Fruit fly (Drosophila melanogaster) whole organism, embryonic: ENCODE results near the gene Chpf.

Experiments
- ATbp ChIP-seq: fragments of 200-800 bp; sonication (Bioruptor generic); optimal IDR thresholded peaks from 2 replicates; lab custom pipeline; 2017; ENCODE audit warnings: missing biosample characterization, mild to moderate bottlenecking, missing genetic modification characterization, missing genetic modification reagents
- Bteb2 ChIP-seq: fragments of 200-800 bp; sonication (Bioruptor generic); optimal IDR thresholded peaks from 2 replicates; lab custom pipeline; 2016; ENCODE audit warnings: missing biosample characterization, missing genetic modification characterization
- CG10321 ChIP-seq: fragments of 200-800 bp; sonication (Bioruptor generic); IDR thresholded peaks from 2 replicates; pipeline ENCODE4 v1.3.6; 2022; ENCODE audit warnings: missing biosample characterization, missing genetic modification characterization
- CG10654 ChIP-seq: fragments of 200-800 bp; sonication (Bioruptor generic); optimal IDR thresholded peaks from 2 replicates; lab custom pipeline; 2016; ENCODE audit warnings: missing biosample characterization, missing genetic modification characterization
- CG12104 ChIP-seq: fragments of 200-800 bp; sonication (Bioruptor generic); optimal IDR thresholded peaks from 3 replicates; lab custom pipeline; 2016; ENCODE audit warnings: missing biosample characterization, missing genetic modification characterization
- CG12155 ChIP-seq: fragments of 200-800 bp; sonication (Bioruptor generic); optimal IDR thresholded peaks from 3 replicates; lab custom pipeline; 2016; ENCODE audit warnings: missing biosample characterization, missing genetic modification characterization
- CG13296 ChIP-seq: fragments of 200-800 bp; sonication (Bioruptor generic); optimal IDR thresholded peaks from 3 replicates; lab custom pipeline; 2018; ENCODE audit warnings: missing biosample characterization, mild to moderate bottlenecking, missing genetic modification characterization
- CG14014 ChIP-seq: fragments of 200-800 bp; sonication (Bioruptor generic); IDR thresholded peaks from 2 replicates; pipeline ENCODE4 v1.3.6; 2022; ENCODE audit warnings: missing biosample characterization, missing genetic modification characterization
- CG14860 ChIP-seq: fragments of 200-800 bp; sonication (Bioruptor generic); IDR thresholded peaks from 3 replicates; pipeline ENCODE4 v1.3.6; 2022; ENCODE audit warnings: missing biosample characterization, missing genetic modification characterization; ENCODE audit not compliant: partially characterized antibody
- CG15479 ChIP-seq: fragments of 200-800 bp; sonication (Bioruptor generic); optimal IDR thresholded peaks from 3 replicates; lab custom pipeline; 2019; ENCODE audit warnings: missing biosample characterization, mild to moderate bottlenecking, missing genetic modification characterization, moderate library complexity
- CG2202 ChIP-seq: fragments of 200-800 bp; sonication (Bioruptor generic); optimal IDR thresholded peaks from 2 replicates; lab custom pipeline; 2018; ENCODE audit warnings: missing biosample characterization, mild to moderate bottlenecking, missing genetic modification characterization
- CG31365 ChIP-seq: fragments of 200-800 bp; sonication (Bioruptor generic); optimal IDR thresholded peaks from 2 replicates; lab custom pipeline; 2018; ENCODE audit warnings: missing biosample characterization, mild to moderate bottlenecking, missing genetic modification characterization
- CG3281 ChIP-seq: fragments of 200-800 bp; sonication (Bioruptor generic); optimal IDR thresholded peaks from 3 replicates; lab custom pipeline; 2017; ENCODE audit warnings: missing biosample characterization, mild to moderate bottlenecking, missing genetic modification characterization
- CG6765 ChIP-seq: fragments of 200-800 bp; sonication (Bioruptor generic); optimal IDR thresholded peaks from 3 replicates; lab custom pipeline; 2017; ENCODE audit warnings: missing biosample characterization, mild to moderate bottlenecking, missing genetic modification characterization
- Camta ChIP-seq: fragments of 200-800 bp; sonication (Bioruptor generic); optimal IDR thresholded peaks from 2 replicates; lab custom pipeline; 2016; ENCODE audit warnings: missing biosample characterization, missing genetic modification characterization
- D ChIP-seq, 2 experiments: fragments of 200-800 bp in 1 of 2; fragments of >200 bp in 1 of 2; sonication (Bioruptor generic) in 1 of 2; optimal IDR thresholded peaks; 2 replicates in 1 of 2; 3 replicates in 1 of 2; lab custom pipeline; 2017; ENCODE audit warnings: mild to moderate bottlenecking in 1 of 2, missing biosample characterization in 1 of 2, missing genetic modification characterization in 1 of 2, missing genetic modification reagents in 1 of 2
- Eip74EF ChIP-seq, 2 experiments: fragments of 200-800 bp in 1 of 2; fragments of >200 bp in 1 of 2; sonication (Bioruptor generic) in 1 of 2; optimal IDR thresholded peaks; 2 replicates each; lab custom pipeline; 2017 to 2019; ENCODE audit warnings: missing biosample characterization in 2 of 2, missing genetic modification characterization in 2 of 2, mild to moderate bottlenecking in 1 of 2, moderate library complexity in 1 of 2
- Ets97D ChIP-seq: fragments of 200-800 bp; sonication (Bioruptor generic); optimal IDR thresholded peaks from 3 replicates; lab custom pipeline; 2016; ENCODE audit warnings: missing biosample characterization, missing genetic modification characterization
- Fer3 ChIP-seq: fragments of 200-800 bp; sonication (Bioruptor generic); optimal IDR thresholded peaks from 2 replicates; lab custom pipeline; 2018; ENCODE audit warnings: missing biosample characterization, mild to moderate bottlenecking, missing genetic modification characterization, moderate library complexity
- HHEX ChIP-seq: fragments of 200-800 bp; sonication (Bioruptor generic); optimal IDR thresholded peaks from 3 replicates; lab custom pipeline; 2017; ENCODE audit warnings: missing biosample characterization, mild to moderate bottlenecking, missing genetic modification characterization, missing genetic modification reagents
- HLHmδ ChIP-seq: fragments of 200-800 bp; sonication (Bioruptor generic); optimal IDR thresholded peaks from 2 replicates; lab custom pipeline; 2018; ENCODE audit warnings: missing biosample characterization, mild to moderate bottlenecking, missing genetic modification characterization, moderate library complexity
- Hand ChIP-seq: fragments of 200-800 bp; sonication (Bioruptor generic); optimal IDR thresholded peaks from 2 replicates; lab custom pipeline; 2017; ENCODE audit warnings: mild to moderate bottlenecking, missing biosample characterization, missing genetic modification reagents, missing genetic modification characterization
- Med ChIP-seq: fragments of 200-800 bp; sonication (Bioruptor generic); peaks from one replicate; lab custom pipeline; 2016; ENCODE audit warnings: missing biosample characterization, missing genetic modification characterization, mild to moderate bottlenecking, inconsistent platforms, moderate library complexity
- NfI ChIP-seq: fragments of 200-800 bp; sonication (Bioruptor generic); optimal IDR thresholded peaks from 3 replicates; lab custom pipeline; 2018; ENCODE audit warnings: missing biosample characterization, mild to moderate bottlenecking, missing genetic modification characterization, moderate library complexity
- Side ChIP-seq: fragments of 200-800 bp; sonication (Bioruptor generic); optimal IDR thresholded peaks from 2 replicates; lab custom pipeline; 2016; ENCODE audit warnings: missing biosample characterization, missing genetic modification characterization
- Six4 ChIP-seq: fragments of 200-800 bp; sonication (Bioruptor generic); optimal IDR thresholded peaks from 2 replicates; lab custom pipeline; 2016; ENCODE audit warnings: missing biosample characterization, missing genetic modification characterization
- Sox100B ChIP-seq: fragments of 200-800 bp; sonication (Bioruptor generic); optimal IDR thresholded peaks from 3 replicates; lab custom pipeline; 2018; ENCODE audit warnings: missing biosample characterization, mild to moderate bottlenecking, missing genetic modification characterization
- cad ChIP-seq: fragments of >200 bp; optimal IDR thresholded peaks from 2 replicates; lab custom pipeline; 2017; ENCODE audit warnings: missing biosample characterization, missing genetic modification characterization
- cas ChIP-seq: fragments of 200-800 bp; sonication (Bioruptor generic); IDR thresholded peaks from 2 replicates; pipeline ENCODE4 v1.3.6; 2022; ENCODE audit warnings: missing biosample characterization, missing genetic modification characterization
- dimm ChIP-seq: fragments of 200-800 bp; sonication (Bioruptor generic); IDR thresholded peaks from 2 replicates; pipeline ENCODE4 v1.3.6; 2022; ENCODE audit warnings: missing biosample characterization, missing genetic modification characterization
- fd3F ChIP-seq: fragments of 200-800 bp; sonication (Bioruptor generic); optimal IDR thresholded peaks from 2 replicates; lab custom pipeline; 2018; ENCODE audit warnings: missing biosample characterization, mild to moderate bottlenecking, missing genetic modification characterization, moderate library complexity
- fd96Cb ChIP-seq: fragments of 200-800 bp; sonication (Bioruptor generic); optimal IDR thresholded peaks from 2 replicates; lab custom pipeline; 2018; ENCODE audit warnings: missing biosample characterization, mild to moderate bottlenecking, missing genetic modification characterization, moderate library complexity
- fru ChIP-seq: fragments of >200 bp; optimal IDR thresholded peaks from 2 replicates; lab custom pipeline; 2017
- gce ChIP-seq: fragments of 200-800 bp; sonication (Bioruptor generic); IDR thresholded peaks from 3 replicates; pipeline ENCODE4 v1.3.6; 2022; ENCODE audit warnings: missing biosample characterization, missing genetic modification characterization
- hb ChIP-seq: fragments of 200-800 bp; sonication (Bioruptor generic); IDR thresholded peaks from 3 replicates; pipeline ENCODE4 v1.3.6; 2022; ENCODE audit warnings: missing biosample characterization, missing genetic modification characterization; ENCODE audit not compliant: partially characterized antibody
- hbn ChIP-seq: fragments of 200-800 bp; sonication (Bioruptor generic); IDR thresholded peaks from 2 replicates; pipeline ENCODE4 v1.3.6; 2022; ENCODE audit warnings: missing biosample characterization, missing genetic modification characterization; ENCODE audit not compliant: partially characterized antibody
- hkb ChIP-seq, 2 experiments: fragments of 200-800 bp in 1 of 2; fragments of >200 bp in 1 of 2; sonication (Bioruptor generic) in 1 of 2; IDR thresholded peaks in 1 of 2; optimal IDR thresholded peaks in 1 of 2; 2 replicates each; pipeline versions ENCODE4 v1.3.6 to Lab custom; 2017 to 2022; ENCODE audit warnings: missing biosample characterization in 1 of 2, missing genetic modification characterization in 1 of 2
- knrl ChIP-seq: fragments of 200-800 bp; sonication (Bioruptor generic); IDR thresholded peaks from 3 replicates; pipeline ENCODE4 v1.3.6; 2022; ENCODE audit warnings: missing biosample characterization, missing genetic modification characterization; ENCODE audit not compliant: partially characterized antibody
- org-1 ChIP-seq: fragments of 200-800 bp; sonication (Bioruptor generic); optimal IDR thresholded peaks from 2 replicates; lab custom pipeline; 2017; ENCODE audit warnings: missing biosample characterization, missing genetic modification characterization
- peb ChIP-seq: fragments of 200-800 bp; sonication (Bioruptor generic); IDR thresholded peaks from 2 replicates; pipeline ENCODE4 v1.3.6; 2022; ENCODE audit warnings: missing biosample characterization, missing genetic modification characterization
- ranshi ChIP-seq: fragments of 200-800 bp; sonication (Bioruptor generic); IDR thresholded peaks from 2 replicates; pipeline ENCODE4 v1.3.6; 2022; ENCODE audit warnings: missing biosample characterization, missing genetic modification characterization
- sc ChIP-seq, 3 experiments: fragments of >200 bp in 2 of 3; fragments of 200-800 bp in 1 of 3; sonication (Bioruptor generic) in 1 of 3; optimal IDR thresholded peaks; 2 replicates in 2 of 3; 3 replicates in 1 of 3; lab custom pipeline; 2017; ENCODE audit warnings: mild to moderate bottlenecking in 1 of 3, missing biosample characterization in 1 of 3, missing genetic modification characterization in 1 of 3, missing genetic modification reagents in 1 of 3
- sisA ChIP-seq: fragments of 200-800 bp; sonication (Bioruptor generic); IDR thresholded peaks from 2 replicates; pipeline ENCODE4 v1.3.6; 2022; ENCODE audit warnings: missing biosample characterization, missing genetic modification characterization
- sob ChIP-seq: fragments of 200-800 bp; sonication (Bioruptor generic); IDR thresholded peaks from 2 replicates; pipeline ENCODE4 v1.3.6; 2022; ENCODE audit warnings: missing biosample characterization, missing genetic modification characterization
- tio ChIP-seq: fragments of 200-800 bp; sonication (Bioruptor generic); optimal IDR thresholded peaks from 2 replicates; lab custom pipeline; 2017; ENCODE audit warnings: missing biosample characterization, missing genetic modification characterization, inconsistent platforms
- trh ChIP-seq: fragments of 200-800 bp; sonication (Bioruptor generic); optimal IDR thresholded peaks from 2 replicates; lab custom pipeline; 2016; ENCODE audit warnings: missing biosample characterization, missing genetic modification characterization
- tup ChIP-seq: fragments of 200-800 bp; sonication (Bioruptor generic); optimal IDR thresholded peaks from 2 replicates; lab custom pipeline; 2016; ENCODE audit warnings: missing biosample characterization, mild to moderate bottlenecking, missing genetic modification characterization, moderate library complexity
- zfh1 ChIP-seq: fragments of 200-800 bp; sonication (Bioruptor generic); IDR thresholded peaks from 3 replicates; pipeline ENCODE4 v1.3.6; 2022; ENCODE audit warnings: missing biosample characterization, missing genetic modification characterization

Gene Chpf

DNA sequence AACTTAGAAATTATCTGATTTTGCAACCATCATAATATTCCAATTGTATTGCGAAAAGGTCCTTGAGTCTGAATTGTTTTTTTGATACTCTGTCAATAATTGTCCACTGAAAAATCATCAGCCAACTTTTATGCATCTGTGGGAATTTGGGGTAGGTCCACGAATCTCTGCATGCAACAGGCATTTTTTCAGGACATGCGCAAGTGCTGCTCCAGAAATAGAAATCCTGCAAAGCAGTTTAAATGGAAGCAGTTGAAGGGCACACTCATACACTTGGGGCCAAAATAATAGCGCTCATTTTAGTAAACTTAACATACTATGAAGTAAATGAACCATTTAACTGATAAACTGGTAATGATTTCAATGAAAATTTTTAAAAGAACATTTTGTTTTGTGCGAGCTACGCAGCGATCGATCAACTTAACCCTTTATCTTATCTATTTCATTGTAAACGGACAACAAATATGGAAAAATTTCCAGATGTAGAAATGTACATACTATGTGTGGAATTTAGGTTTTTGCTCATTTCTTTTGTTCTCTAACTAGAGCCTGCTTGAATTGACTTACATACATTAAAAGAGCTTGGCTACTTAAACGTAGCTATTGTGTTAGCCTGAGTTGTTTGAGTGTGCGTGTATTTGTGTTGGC, 18.0 kb upstream of the Chpf start (continued):
- TF ChIP-seq HHEX (GFP tag; lab: Kevin White, UChicago) (peak; percentile 70), CG2202 (tag; lab: Kevin White, UChicago) (peak; percentile 41), Hand (GFP tag; lab: Kevin White, UChicago) (peak; percentile 84), Ets97D (GFP tag; lab: Kevin White, UChicago) (no peak), hbn (GFP tag; lab: Robert Waterston, UW) (no peak), fd3F (peak; percentile 51), Sox100B (GFP tag; lab: Kevin White, UChicago) (peak; percentile 82), sisA (GFP tag; lab: Robert Waterston, UW) (0 out of 2 replicates have a peak, but pooled peaks have one; percentile 16), trh (no peak), NfI (GFP tag; lab: Kevin White, UChicago) (peak; percentile 66), peb (GFP tag; lab: Robert Waterston, UW) (no peak), CG12104 (peak; percentile 38), hb (GFP tag; lab: Robert Waterston, UW) (no peak), tio (peak; percentile 78), gce (GFP tag; lab: Robert Waterston, UW) (no peak), Bteb2 (GFP tag; lab: Kevin White, UChicago) (peak; percentile 51), fru (lab: Kevin White, UChicago) (no peak), cas (GFP tag; lab: Robert Waterston, UW) (no peak), D (optimal IDR thresholded peaks at IDR 0.05; lab: Kevin White, UChicago) (no peak), D (GFP tag; optimal IDR thresholded peaks at IDR 0.05; lab: Kevin White, UChicago) (peak; percentile 77), cad (no peak), sob (no peak; the same call in 1 of the 2 replicates), CG15479 (GFP tag; lab: Kevin White, UChicago) (no peak), CG31365 (tag; lab: Kevin White, UChicago) (peak; percentile 90), Eip74EF (GFP tag; optimal IDR thresholded peaks at IDR 0.05; lab: Kevin White, UChicago) (peak in 1 of 2 experiments; percentile 72), CG12155 (GFP tag; lab: Kevin White, UChicago) (peak; percentile 39), Side (GFP tag; lab: Kevin White, UChicago) (peak; percentile 40), hkb (optimal IDR thresholded peaks at IDR 0.05; lab: Kevin White, UChicago) (no peak), hkb (GFP tag; IDR thresholded peaks at IDR 0.05; lab: Robert Waterston, UW) (peak; percentile 70), fd96Cb (tag; lab: Kevin White, UChicago) (peak; percentile 64), HLHmδ (GFP tag; lab: Kevin White, UChicago) (no peak), Fer3 (peak; percentile 58), CG13296 (peak; percentile 76), tup (GFP tag; lab: Kevin White, UChicago) (no peak), CG10321 (GFP tag; lab: Robert Waterston, UW) (no peak), ATbp (peak; percentile 54), zfh1 (peak; percentile 53; the same call in 2 of the 3 replicates), CG14860 (no peak), knrl (GFP tag; lab: Robert Waterston, UW) (no peak), dimm (no peak), Camta (GFP tag; lab: Kevin White, UChicago) (peak; percentile 69), sc (optimal IDR thresholded peaks at IDR 0.05; lab: Kevin White, UChicago) (no peak), sc (GFP tag; optimal IDR thresholded peaks at IDR 0.05; lab: Kevin White, UChicago) (peak; percentile 54), CG10654 (peak; percentile 39), Med (GFP tag; lab: Kevin White, UChicago) (peak; percentile 88), CG6765 (peak; percentile 34), CG14014 (0 out of 2 replicates have a peak, but pooled peaks have one; percentile 39), Six4 (peak; percentile 61), CG3281 (peak; percentile 83), ranshi (GFP tag; lab: Robert Waterston, UW) (no peak), org-1 (peak; percentile 80)
